Fruit fly (Drosophila melanogaster) whole organism, adult: ENCODE measurements around the gene KP78b.

Experiments
- CG12768 ChIP-seq: fragments of 200-800 bp; sonication (Bioruptor generic); optimal IDR thresholded peaks from 2 replicates; lab custom pipeline; 2017; ENCODE audit warnings: missing biosample characterization, missing genetic modification characterization, mild to moderate bottlenecking, moderate library complexity, missing genetic modification reagents
- Crg-1 ChIP-seq: fragments of 200-800 bp; sonication (Bioruptor generic); optimal IDR thresholded peaks from 2 replicates; lab custom pipeline; 2016; ENCODE audit warnings: missing biosample characterization, missing genetic modification characterization
- Hr96 ChIP-seq: fragments of 200-800 bp; sonication (Bioruptor generic); optimal IDR thresholded peaks from 2 replicates; lab custom pipeline; 2016; ENCODE audit warnings: missing biosample characterization, missing genetic modification characterization
- cic ChIP-seq: fragments of 200-800 bp; sonication (Bioruptor generic); optimal IDR thresholded peaks from 2 replicates; lab custom pipeline; 2017; ENCODE audit warnings: missing biosample characterization, mild to moderate bottlenecking, missing genetic modification characterization, moderate library complexity
- kay ChIP-seq: fragments of 200-800 bp; sonication (Bioruptor generic); peaks from one replicate; lab custom pipeline; 2016; ENCODE audit warnings: missing biosample characterization, missing genetic modification characterization, borderline replicate concordance
- ovo ChIP-seq: fragments of 200-800 bp; sonication (Bioruptor generic); optimal IDR thresholded peaks from 2 replicates; lab custom pipeline; 2016; ENCODE audit warnings: missing biosample characterization, missing genetic modification characterization
- pad ChIP-seq: fragments of 200-800 bp; sonication (Bioruptor generic); optimal IDR thresholded peaks from 3 replicates; lab custom pipeline; 2017; ENCODE audit warnings: missing biosample characterization, missing genetic modification characterization, mild to moderate bottlenecking, moderate library complexity, missing genetic modification reagents
- toe ChIP-seq: fragments of 200-800 bp; sonication (Bioruptor generic); optimal IDR thresholded peaks from 2 replicates; lab custom pipeline; 2016; ENCODE audit warnings: missing biosample characterization, missing genetic modification characterization

dm6 chr3R:11392805-11393204 lies 39.9 kb upstream of the KP78b start:
- TF ChIP-seq Hr96 (GFP tag; lab: Kevin White, UChicago): no peak
- TF ChIP-seq cic (GFP tag; lab: Kevin White, UChicago): no peak
- TF ChIP-seq pad (GFP tag; lab: Kevin White, UChicago): no peak
- TF ChIP-seq ovo (GFP tag; lab: Kevin White, UChicago): no peak
- TF ChIP-seq kay (GFP tag; lab: Kevin White, UChicago): no peak
- TF ChIP-seq Crg-1 (GFP tag; lab: Kevin White, UChicago): no peak
- TF ChIP-seq CG12768: no peak
- no peak for TF ChIP-seq toe
